Fruit fly (Drosophila melanogaster) whole organism, wandering third instar larva: Measurements from ENCODE around the gene CG34308.
A peak's percentile ranks its signal among the peaks of the same experiment; 100 is the strongest.

ENCODE experiments used
- Abd-B ChIP-seq: fragments of >200 bp; optimal IDR thresholded peaks from 2 replicates; lab custom pipeline; 2017; ENCODE audit warnings: missing biosample characterization, missing genetic modification characterization
- CG32264 ChIP-seq: fragments of 200-800 bp; sonication (Bioruptor generic); optimal IDR thresholded peaks from 2 replicates; lab custom pipeline; 2016; ENCODE audit warnings: missing biosample characterization, missing genetic modification characterization
- CG9705 ChIP-seq: fragments of 200-800 bp; sonication (Bioruptor generic); optimal IDR thresholded peaks from 2 replicates; lab custom pipeline; 2018; ENCODE audit warnings: missing biosample characterization, mild to moderate bottlenecking, missing genetic modification characterization
- Dfd ChIP-seq: fragments of >200 bp; optimal IDR thresholded peaks from 2 replicates; lab custom pipeline; 2017; ENCODE audit warnings: missing biosample characterization, missing genetic modification characterization
- Dif ChIP-seq: fragments of 200-275, 200-300 bp; sonication (Bioruptor generic); optimal IDR thresholded peaks from 2 replicates; lab custom pipeline; 2018; ENCODE audit warnings: missing biosample characterization, missing genetic modification characterization; ENCODE audit not compliant: partially characterized antibody
- GATAd ChIP-seq: sonication (Bioruptor generic); optimal IDR thresholded peaks from 2 replicates; lab custom pipeline; 2016; ENCODE audit warnings: missing biosample characterization, missing genetic modification characterization
- HLH106 ChIP-seq: fragments of 200-800 bp; optimal IDR thresholded peaks from 3 replicates; lab custom pipeline; 2019; ENCODE audit warnings: missing biosample characterization, mild to moderate bottlenecking, missing genetic modification characterization, moderate library complexity
- Hnf4 ChIP-seq: fragments of 200-800 bp; sonication (Bioruptor generic); optimal IDR thresholded peaks from 2 replicates; lab custom pipeline; 2016; ENCODE audit warnings: missing biosample characterization, mild to moderate bottlenecking, missing genetic modification characterization
- Hr78 ChIP-seq: fragments of >200 bp; optimal IDR thresholded peaks from 2 replicates; lab custom pipeline; 2017; ENCODE audit warnings: missing biosample characterization, missing genetic modification characterization
- Hr83 ChIP-seq: fragments of 200-300 bp; sonication (Bioruptor generic); optimal IDR thresholded peaks from 2 replicates; lab custom pipeline; 2016; ENCODE audit warnings: missing biosample characterization, mild to moderate bottlenecking, missing genetic modification characterization, moderate library complexity; ENCODE audit not compliant: poor library complexity, severe bottlenecking
- Jra ChIP-seq: sonication (Bioruptor generic); optimal IDR thresholded peaks from 2 replicates; lab custom pipeline; 2016; ENCODE audit warnings: missing biosample characterization, missing genetic modification characterization
- Mio ChIP-seq: sonication (Bioruptor generic); optimal IDR thresholded peaks from 2 replicates; lab custom pipeline; 2016; ENCODE audit warnings: missing biosample characterization, missing genetic modification characterization
- Myc ChIP-seq: fragments of >200 bp; optimal IDR thresholded peaks from 2 replicates; lab custom pipeline; 2017
- Rel ChIP-seq, 2 experiments: fragments of 200-800 bp; sonication (Bioruptor generic) in 1 of 2; optimal IDR thresholded peaks; 2 replicates in 1 of 2; 3 replicates in 1 of 2; lab custom pipeline; 2016 to 2019; ENCODE audit warnings: mild to moderate bottlenecking in 2 of 2, missing biosample characterization in 2 of 2, missing genetic modification characterization in 2 of 2, moderate library complexity in 1 of 2
- Vsx2 ChIP-seq: fragments of 200-300, 225-300 bp; sonication (Bioruptor generic); optimal IDR thresholded peaks from 2 replicates; lab custom pipeline; 2018; ENCODE audit warnings: missing biosample characterization, missing genetic modification characterization; ENCODE audit not compliant: partially characterized antibody
- br ChIP-seq: fragments of 200-800 bp; sonication (Bioruptor generic); optimal IDR thresholded peaks from 2 replicates; lab custom pipeline; 2016; ENCODE audit warnings: missing biosample characterization, missing genetic modification characterization
- dl ChIP-seq, 2 experiments: fragments of 175-275, 200-275 bp in 1 of 2; fragments of 200-275 bp in 1 of 2; sonication (Bioruptor generic); optimal IDR thresholded peaks; lab custom pipeline; 2018; ENCODE audit warnings: mild to moderate bottlenecking in 2 of 2, missing biosample characterization in 2 of 2, missing genetic modification characterization in 2 of 2, moderate library complexity in 2 of 2; ENCODE audit not compliant: partially characterized antibody in 2 of 2, insufficient read depth in 1 of 2
- dmrt93B ChIP-seq: fragments of 200-800 bp; sonication (Bioruptor generic); optimal IDR thresholded peaks from 2 replicates; lab custom pipeline; 2018; ENCODE audit warnings: missing biosample characterization, mild to moderate bottlenecking, missing genetic modification characterization
- ey ChIP-seq: fragments of 200-800 bp; sonication (Bioruptor generic); optimal IDR thresholded peaks from 2 replicates; lab custom pipeline; 2016; ENCODE audit warnings: missing biosample characterization, missing genetic modification characterization
- foxo ChIP-seq, 2 experiments: fragments of 200-800 bp; sonication (Bioruptor generic); optimal IDR thresholded peaks; 2 replicates in 1 of 2; 3 replicates in 1 of 2; lab custom pipeline; 2016 to 2017; ENCODE audit warnings: missing biosample characterization in 2 of 2, missing genetic modification characterization in 2 of 2
- h ChIP-seq: fragments of 200-800 bp; sonication (Bioruptor generic); optimal IDR thresholded peaks from 3 replicates; lab custom pipeline; 2016; ENCODE audit warnings: missing biosample characterization, mild to moderate bottlenecking, missing genetic modification characterization
- jim ChIP-seq: fragments of 175-275, 200-325 bp; sonication (Bioruptor generic); optimal IDR thresholded peaks from 2 replicates; lab custom pipeline; 2016; ENCODE audit warnings: missing biosample characterization, mild to moderate bottlenecking, missing genetic modification characterization
- lola ChIP-seq: fragments of >200 bp; optimal IDR thresholded peaks from 2 replicates; lab custom pipeline; 2017; ENCODE audit warnings: missing biosample characterization, missing genetic modification characterization
- pan ChIP-seq: fragments of >200 bp; optimal IDR thresholded peaks from 2 replicates; lab custom pipeline; 2017
- psq ChIP-seq: fragments of 200-800 bp; sonication (Bioruptor generic); optimal IDR thresholded peaks from 3 replicates; lab custom pipeline; 2017; ENCODE audit warnings: missing biosample characterization, mild to moderate bottlenecking, missing genetic modification characterization, moderate library complexity
- rgr ChIP-seq: fragments of 200-800 bp; sonication (Bioruptor generic); optimal IDR thresholded peaks from 3 replicates; lab custom pipeline; 2016; ENCODE audit warnings: missing biosample characterization, mild to moderate bottlenecking, missing genetic modification characterization
- sage ChIP-seq: fragments of 200-800 bp; sonication (Bioruptor generic); optimal IDR thresholded peaks from 2 replicates; lab custom pipeline; 2016; ENCODE audit warnings: missing biosample characterization, mild to moderate bottlenecking, missing genetic modification characterization
- usp ChIP-seq: fragments of >200 bp; optimal IDR thresholded peaks from 2 replicates; lab custom pipeline; 2017; ENCODE audit warnings: missing biosample characterization, missing genetic modification characterization
- woc ChIP-seq: sonication (Bioruptor generic); optimal IDR thresholded peaks from 2 replicates; lab custom pipeline; 2016; ENCODE audit warnings: missing biosample characterization, mild to moderate bottlenecking, missing genetic modification characterization

Gene CG34308

dm6 chr3R:13088942-13089341 is at the start of gene CG34308:
TSS of gene CG34308 (plus strand) at chr3R:13089242.
- TF ChIP-seq psq (GFP tag; lab: Kevin White, UChicago) = no peak
- TF ChIP-seq Myc (lab: Kevin White, UChicago) = no peak
- TF ChIP-seq Dfd (GFP tag; lab: Kevin White, UChicago) = no peak
- no peak for TF ChIP-seq dl (GFP tag; optimal IDR thresholded peaks at IDR 0.05; lab: Kevin White, UChicago; ENCODE audit: insufficient read depth in 1 of 2, partially characterized antibody in 2 of 2)
- no peak for TF ChIP-seq dmrt93B (GFP tag; lab: Kevin White, UChicago)
- no peak for TF ChIP-seq Abd-B (GFP tag; lab: Kevin White, UChicago)
- no peak for TF ChIP-seq rgr (GFP tag; lab: Kevin White, UChicago)
- TF ChIP-seq jim = no peak
- no peak for TF ChIP-seq h (GFP tag; lab: Kevin White, UChicago)

dm6 chr3R:13041750-13042149 is 47.3 kb upstream of the CG34308 start, which contains the start of gene CG11670:
TSS of gene CG11670 (plus strand) at chr3R:13042050.
- TF ChIP-seq Hr78 (GFP tag; lab: Kevin White, UChicago) (no peak), Hnf4 (GFP tag; lab: Kevin White, UChicago) (no peak), Jra (no peak), ey (GFP tag; lab: Kevin White, UChicago) (no peak), woc (GFP tag; lab: Kevin White, UChicago) (no peak), usp (GFP tag; lab: Kevin White, UChicago) (no peak), Mio (GFP tag; lab: Kevin White, UChicago) (no peak)

- TF ChIP-seq lola (GFP tag; lab: Kevin White, UChicago) (no peak), Dfd (GFP tag; lab: Kevin White, UChicago) (peak; percentile 61)
These were observed 46.6 kb upstream of the CG34308 start, which contains the start of gene snk for dm6 chr3R:13042258-13043032. TSS of gene snk (minus strand) at chr3R:13042770.

dm6 chr3R:13043857-13044256 is 45.2 kb upstream of the CG34308 start, which contains the start of gene CG45122:
TSS of gene CG45122 (plus strand) at chr3R:13044157.
- TF ChIP-seq sage (GFP tag; lab: Kevin White, UChicago) (no peak), Hr83 (GFP tag; lab: Kevin White, UChicago) (no peak), Jra (no peak), CG9705 (GFP tag; lab: Kevin White, UChicago) (no peak), Abd-B (GFP tag; lab: Kevin White, UChicago) (no peak), usp (GFP tag; lab: Kevin White, UChicago) (no peak), lola (GFP tag; lab: Kevin White, UChicago) (no peak), CG32264 (GFP tag; lab: Kevin White, UChicago) (no peak)
- TF ChIP-seq, all 38 proteins: peak for 0

dm6 chr3R:13044459-13044858 is 44.6 kb upstream of the CG34308 start, which contains the start of gene Hsc70-2:
TSS of gene Hsc70-2 (plus strand) at chr3R:13044759.
- no peak for TF ChIP-seq lola (GFP tag; lab: Kevin White, UChicago)
- TF ChIP-seq usp (GFP tag; lab: Kevin White, UChicago) = no peak

dm6 chr3R:13047431-13047830 is 41.6 kb upstream of the CG34308 start, which contains the start of gene CG31157:
TSS of gene CG31157 (plus strand) at chr3R:13047731.
- TF ChIP-seq rgr (GFP tag; lab: Kevin White, UChicago) (no peak), Dif (no peak), Hnf4 (GFP tag; lab: Kevin White, UChicago) (no peak), dmrt93B (GFP tag; lab: Kevin White, UChicago) (no peak), br (GFP tag; lab: Kevin White, UChicago) (no peak), HLH106 (tag; lab: Kevin White, UChicago) (no peak), Rel (GFP tag; optimal IDR thresholded peaks at IDR 0.05; lab: Kevin White, UChicago) (no peak), Rel (tag; optimal IDR thresholded peaks at IDR 0.05; lab: Kevin White, UChicago) (no peak), h (GFP tag; lab: Kevin White, UChicago) (no peak), GATAd (GFP tag; lab: Kevin White, UChicago) (no peak), Vsx2 (GFP tag; lab: Kevin White, UChicago) (no peak), usp (GFP tag; lab: Kevin White, UChicago) (no peak), ey (GFP tag; lab: Kevin White, UChicago) (no peak), CG9705 (GFP tag; lab: Kevin White, UChicago) (no peak), pan (no peak), Hr78 (GFP tag; lab: Kevin White, UChicago) (no peak), lola (GFP tag; lab: Kevin White, UChicago) (no peak), foxo (GFP tag; optimal IDR thresholded peaks at IDR 0.05; lab: Kevin White, UChicago) (no peak), Hr83 (GFP tag; lab: Kevin White, UChicago) (no peak), sage (GFP tag; lab: Kevin White, UChicago) (no peak), Dfd (GFP tag; lab: Kevin White, UChicago) (no peak)
